Worm (Caenorhabditis elegans) whole organism, L4 larva: ENCODE measurements around the gene sra-1.

Experiments
- F49E8.2 ChIP-seq: sonication (generic microtip); optimal IDR thresholded peaks from 2 replicates; lab custom pipeline; 2016; ENCODE audit warnings: missing compliant biosample characterization, mild to moderate bottlenecking, missing genetic modification characterization, borderline replicate concordance
- jun-1 ChIP-seq: fragments of 150-350 bp; optimal IDR thresholded peaks from 2 replicates; lab custom pipeline; 2014; ENCODE audit warnings: missing biosample characterization, missing genetic modification reagents, missing genetic modification characterization
- nhr-25 ChIP-seq: sonication (generic microtip); optimal IDR thresholded peaks from 2 replicates; lab custom pipeline; 2017; ENCODE audit warnings: missing genetic modification characterization, mild to moderate bottlenecking, missing compliant biosample characterization, antibody characterized with exemption, moderate library complexity, borderline replicate concordance; ENCODE audit not compliant: insufficient read depth
- snpc-1.2 ChIP-seq: fragments of 200-800 bp; sonication (Bioruptor generic); IDR thresholded peaks from 2 replicates; pipeline ENCODE4 v1.3.6; 2022; ENCODE audit warnings: missing genetic modification reagents, missing genetic modification characterization, missing compliant biosample characterization

DNA sequence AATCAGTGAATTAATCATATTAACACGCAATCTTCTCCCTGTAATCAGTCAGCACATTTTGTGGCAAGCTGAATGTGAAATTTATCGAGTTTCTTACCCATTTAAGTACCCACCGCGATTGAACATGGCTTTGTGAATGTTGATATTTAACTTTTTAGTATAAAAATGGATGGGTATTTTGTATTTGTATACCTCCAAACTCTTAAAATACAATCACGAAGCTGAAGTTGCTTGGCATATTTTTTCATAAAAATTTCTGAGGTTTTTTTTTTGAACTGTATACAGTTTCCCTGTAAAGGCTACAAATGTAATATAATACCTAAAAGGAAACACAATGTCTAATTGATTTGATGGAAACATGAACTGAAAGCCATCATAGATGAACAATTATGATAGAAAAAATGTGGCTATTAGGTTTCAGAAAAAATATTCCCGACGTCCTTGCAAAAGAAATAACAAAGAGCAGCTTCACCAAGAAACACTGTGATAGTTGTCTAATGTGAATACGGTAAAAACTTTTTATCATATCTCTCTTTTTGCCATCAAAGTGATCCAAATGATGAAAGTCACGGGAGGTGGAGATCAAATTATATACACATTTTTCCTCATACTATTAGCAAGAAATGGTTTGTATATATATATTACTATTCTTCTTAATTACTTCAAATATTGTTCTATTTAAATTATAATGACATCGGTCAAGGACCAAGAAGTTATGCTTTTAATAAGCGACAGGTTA is 46.9 kb downstream of the sra-1 start, which contains the start of the genes chil-25 and chil-26:
- TF ChIP-seq F49E8.2 (tag; lab: Kevin White, UChicago) (no peak), nhr-25 (tag; lab: Kevin White, UChicago) (no peak), snpc-1.2 (no peak), jun-1 (tag; lab: Kevin White, UChicago) (no peak)
